Fruit fly (Drosophila melanogaster): ENCODE measurements around the gene CG7231.

The CG7231 gene

dm6 chr2L:7997290-7998079 lies 13.7 kb downstream of the CG7231 start:
- no peak for TF ChIP-seq Hr39 (GFP tag; optimal IDR thresholded peaks at IDR 0.05)
- peak; percentile 34 for TF ChIP-seq acj6 (GFP tag; optimal IDR thresholded peaks at IDR 0.05)
- peak; percentile 23 for TF ChIP-seq CG11762 (GFP tag; optimal IDR thresholded peaks at IDR 0.05; ENCODE audit: insufficient read depth)
- TF ChIP-seq CG6163 (GFP tag; IDR thresholded peaks at IDR 0.05), result peak; percentile 39; the same call in 1 of the 3 replicates
- TF ChIP-seq CG10631 (GFP tag; optimal IDR thresholded peaks at IDR 0.05), result no peak
- 0 out of 2 replicates have a peak, but pooled peaks have one; percentile 9 for TF ChIP-seq CG15336 (GFP tag; IDR thresholded peaks at IDR 0.05)
- peak; percentile 50 for TF ChIP-seq spab (GFP tag; optimal IDR thresholded peaks at IDR 0.05)
- peak; percentile 56 for TF ChIP-seq CG10669 (GFP tag; optimal IDR thresholded peaks at IDR 0.05)
- TF ChIP-seq CG6808 (GFP tag; optimal IDR thresholded peaks at IDR 0.05), result peak; percentile 26
- TF ChIP-seq ss (GFP tag; optimal IDR thresholded peaks at IDR 0.05), result peak in 1 of 2 experiments; percentile 50
- TF ChIP-seq CG8632 (GFP tag; optimal IDR thresholded peaks at IDR 0.05), result peak; percentile 12
- TF ChIP-seq CG3032 (tag; optimal IDR thresholded peaks at IDR 0.05), result peak; percentile 49
- no peak for TF ChIP-seq Sox14 (GFP tag; optimal IDR thresholded peaks at IDR 0.05)
- peak; percentile 68 for TF ChIP-seq Ets96B (tag; optimal IDR thresholded peaks at IDR 0.05)
- peak; percentile 11 for TF ChIP-seq CG34406 (GFP tag; optimal IDR thresholded peaks at IDR 0.05)
- TF ChIP-seq CG8319 (GFP tag; optimal IDR thresholded peaks at IDR 0.05), result no peak
- peak; percentile 97 for TF ChIP-seq svp (GFP tag)
- TF ChIP-seq fd85E (GFP tag; optimal IDR thresholded peaks at IDR 0.05), result no peak
- TF ChIP-seq Sox102F (GFP tag; optimal IDR thresholded peaks at IDR 0.05), result no peak
- peak; percentile 35 for TF ChIP-seq OdsH (GFP tag; optimal IDR thresholded peaks at IDR 0.05)
- peak; percentile 25 for TF ChIP-seq Hr4 (GFP tag; optimal IDR thresholded peaks at IDR 0.05)
- TF ChIP-seq CG32006 (GFP tag; optimal IDR thresholded peaks at IDR 0.05), result peak; percentile 49
- TF ChIP-seq CG1621 (tag; optimal IDR thresholded peaks at IDR 0.05), result peak; percentile 9
- TF ChIP-seq dsx (GFP tag; optimal IDR thresholded peaks at IDR 0.05; ENCODE audit: poor library complexity, severe bottlenecking), result peak; percentile 62
- TF ChIP-seq CG6792 (GFP tag; optimal IDR thresholded peaks at IDR 0.05), result peak; percentile 32
- peak; percentile 4 for TF ChIP-seq CG7368 (GFP tag; optimal IDR thresholded peaks at IDR 0.05)
- peak; percentile 13 for TF ChIP-seq CG3919 (GFP tag; optimal IDR thresholded peaks at IDR 0.05)
- TF ChIP-seq Smox (GFP tag; optimal IDR thresholded peaks at IDR 0.05), result no peak
- no peak for TF ChIP-seq vri (GFP tag; optimal IDR thresholded peaks at IDR 0.05)
- no peak for TF ChIP-seq Met (GFP tag; optimal IDR thresholded peaks at IDR 0.05)
- peak; percentile 23 for TF ChIP-seq CG9139 (GFP tag; optimal IDR thresholded peaks at IDR 0.05)
- 0 out of 2 replicates have a peak, but pooled peaks have one; percentile 13 for TF ChIP-seq Gug (GFP tag; IDR thresholded peaks at IDR 0.05)
- TF ChIP-seq eg (GFP tag; IDR thresholded peaks at IDR 0.05), result peak; percentile 67
- TF ChIP-seq net (GFP tag; optimal IDR thresholded peaks at IDR 0.05), result no peak
- TF ChIP-seq CG6276 (GFP tag; optimal IDR thresholded peaks at IDR 0.05), result peak; percentile 30
- TF ChIP-seq Eip78C (GFP tag), result peak; percentile 78

DNA sequence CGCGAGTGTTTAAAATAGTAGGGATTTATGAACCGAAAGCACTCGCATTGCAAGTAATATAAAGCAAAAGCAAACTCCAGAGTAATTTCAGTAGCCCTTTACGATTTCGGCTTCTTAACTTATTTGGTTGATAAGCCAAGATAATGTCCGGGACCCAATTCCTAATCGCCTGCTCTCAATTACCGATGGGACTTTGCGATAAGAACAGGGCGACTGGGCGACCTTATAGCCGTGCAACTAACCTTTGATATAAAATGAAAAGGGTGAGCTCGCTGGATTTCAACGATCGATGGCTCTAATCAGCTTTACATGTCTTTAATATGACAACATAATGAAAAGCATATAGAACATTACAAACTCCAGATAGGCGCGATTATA lies 14.3 kb downstream of the CG7231 start, which contains the start of gene CG7227:
Gene CG7227, minus strand, starts transcription at position 72 of the 378 bp plus-strand sequence.
- TF ChIP-seq Eip78C (GFP tag) (no peak), CG31627 (GFP tag; optimal IDR thresholded peaks at IDR 0.05) (no peak), Hr38 (GFP tag; optimal IDR thresholded peaks at IDR 0.05) (no peak)

dm6 chr2L:7998655-7999054 lies 14.9 kb downstream of the CG7231 start, which contains the start of gene Sirup:
Sirup (plus strand) TSS chr2L:7998869.
- no peak for TF ChIP-seq CG3032 (tag; optimal IDR thresholded peaks at IDR 0.05)
- peak in 1 of 2 experiments; percentile 10 for TF ChIP-seq salr (GFP tag; optimal IDR thresholded peaks at IDR 0.05)
- peak; percentile 2 for TF ChIP-seq CG34406 (GFP tag; optimal IDR thresholded peaks at IDR 0.05)
- TF ChIP-seq fd85E (GFP tag; optimal IDR thresholded peaks at IDR 0.05), result no peak
- peak; percentile 45 for TF ChIP-seq CG6808 (GFP tag; optimal IDR thresholded peaks at IDR 0.05)
- TF ChIP-seq CG1621 (tag; optimal IDR thresholded peaks at IDR 0.05), result peak; percentile 2
- no peak for TF ChIP-seq achi (GFP tag; optimal IDR thresholded peaks at IDR 0.05)
- peak; percentile 1 for TF ChIP-seq Ets96B (tag; optimal IDR thresholded peaks at IDR 0.05)
- TF ChIP-seq cyc (GFP tag; optimal IDR thresholded peaks at IDR 0.05), result no peak
- TF ChIP-seq CG32006 (GFP tag; optimal IDR thresholded peaks at IDR 0.05), result no peak
- TF ChIP-seq fkh (GFP tag; optimal IDR thresholded peaks at IDR 0.05), result peak; percentile 67
- TF ChIP-seq CG4318 (GFP tag; optimal IDR thresholded peaks at IDR 0.05), result no peak
- TF ChIP-seq lz (GFP tag; optimal IDR thresholded peaks at IDR 0.05), result no peak
- TF ChIP-seq pdm3 (GFP tag; optimal IDR thresholded peaks at IDR 0.05), result no peak
- TF ChIP-seq CG9139 (GFP tag; optimal IDR thresholded peaks at IDR 0.05), result peak; percentile 8
- TF ChIP-seq Hr38 (GFP tag; optimal IDR thresholded peaks at IDR 0.05), result no peak
- TF ChIP-seq fd59A (GFP tag; optimal IDR thresholded peaks at IDR 0.05), result no peak
- peak; percentile 56 for TF ChIP-seq Sox14 (GFP tag; optimal IDR thresholded peaks at IDR 0.05)
- no peak for TF ChIP-seq Smox (GFP tag; optimal IDR thresholded peaks at IDR 0.05)
- TF ChIP-seq CG3919 (GFP tag; optimal IDR thresholded peaks at IDR 0.05), result peak; percentile 47
- peak; percentile 53 for TF ChIP-seq dsx (GFP tag; optimal IDR thresholded peaks at IDR 0.05; ENCODE audit: poor library complexity, severe bottlenecking)
